Fruit fly (Drosophila melanogaster) whole organism, embryonic: ENCODE data around the gene CG1299.

ENCODE experiments used
- Awh ChIP-seq: fragments of 200-800 bp; sonication (Bioruptor generic); IDR thresholded peaks from 2 replicates; pipeline ENCODE4, ENCODE4 v1.3.6; 2022; ENCODE audit warnings: missing biosample characterization, missing genetic modification characterization
- BEAF-32 ChIP-seq: fragments of 200-800 bp; sonication (Bioruptor generic); optimal IDR thresholded peaks from 3 replicates; lab custom pipeline; 2017; ENCODE audit warnings: missing biosample characterization, missing genetic modification characterization, mild to moderate bottlenecking, moderate library complexity, missing genetic modification reagents
- Bgb ChIP-seq: fragments of 200-800 bp; sonication (Bioruptor generic); IDR thresholded peaks from 2 replicates; pipeline ENCODE4 v1.3.6; 2022; ENCODE audit warnings: missing biosample characterization, missing genetic modification characterization; ENCODE audit not compliant: partially characterized antibody
- CG1024 ChIP-seq: fragments of 200-800 bp; sonication (Bioruptor generic); IDR thresholded peaks from 2 replicates; pipeline ENCODE4 v1.3.6; 2022; ENCODE audit warnings: missing biosample characterization, missing genetic modification characterization
- CG10321 ChIP-seq: fragments of 200-800 bp; sonication (Bioruptor generic); IDR thresholded peaks from 2 replicates; pipeline ENCODE4 v1.3.6; 2022; ENCODE audit warnings: missing biosample characterization, missing genetic modification characterization
- CG11504 ChIP-seq: fragments of 200-800 bp; sonication (Bioruptor generic); optimal IDR thresholded peaks from 3 replicates; lab custom pipeline; 2019; ENCODE audit warnings: missing biosample characterization, mild to moderate bottlenecking, missing genetic modification characterization, moderate library complexity
- CG12155 ChIP-seq: fragments of 200-800 bp; sonication (Bioruptor generic); optimal IDR thresholded peaks from 3 replicates; lab custom pipeline; 2016; ENCODE audit warnings: missing biosample characterization, missing genetic modification characterization
- CG12391 ChIP-seq: fragments of 200-800 bp; sonication (Bioruptor generic); optimal IDR thresholded peaks from 3 replicates; lab custom pipeline; 2018; ENCODE audit warnings: missing biosample characterization, mild to moderate bottlenecking, missing genetic modification characterization, moderate library complexity
- CG13296 ChIP-seq: fragments of 200-800 bp; sonication (Bioruptor generic); optimal IDR thresholded peaks from 3 replicates; lab custom pipeline; 2018; ENCODE audit warnings: missing biosample characterization, mild to moderate bottlenecking, missing genetic modification characterization
- CG15073 ChIP-seq: fragments of 200-800 bp; sonication (Bioruptor generic); optimal IDR thresholded peaks from 2 replicates; lab custom pipeline; 2016; ENCODE audit warnings: missing biosample characterization, missing genetic modification characterization
- CG17359 ChIP-seq: fragments of 200-800 bp; sonication (Bioruptor generic); optimal IDR thresholded peaks from 3 replicates; lab custom pipeline; 2018; ENCODE audit warnings: missing biosample characterization, mild to moderate bottlenecking, missing genetic modification characterization, moderate library complexity
- CG18764 ChIP-seq: fragments of 200-800 bp; sonication (Bioruptor generic); optimal IDR thresholded peaks from 3 replicates; lab custom pipeline; 2016; ENCODE audit warnings: missing biosample characterization, missing genetic modification characterization
- CG33557 ChIP-seq: fragments of 200-800 bp; sonication (Bioruptor generic); optimal IDR thresholded peaks from 2 replicates; lab custom pipeline; 2019; ENCODE audit warnings: missing biosample characterization, mild to moderate bottlenecking, missing genetic modification characterization, moderate library complexity
- CG34224 ChIP-seq: fragments of 200-800 bp; sonication (Bioruptor generic); IDR thresholded peaks from 3 replicates; pipeline ENCODE4 v1.3.6; 2022; ENCODE audit warnings: missing biosample characterization, missing genetic modification characterization; ENCODE audit not compliant: partially characterized antibody
- CG3847 ChIP-seq: fragments of 200-800 bp; sonication (Bioruptor generic); IDR thresholded peaks from 2 replicates; pipeline ENCODE4 v1.3.6; 2022; ENCODE audit warnings: missing biosample characterization, missing genetic modification characterization
- CG8924 ChIP-seq: fragments of 200-800 bp; optimal IDR thresholded peaks from 3 replicates; lab custom pipeline; 2019; ENCODE audit warnings: missing biosample characterization, mild to moderate bottlenecking, missing genetic modification characterization, moderate library complexity
- CG8944 ChIP-seq: fragments of 200-800 bp; sonication (Bioruptor generic); optimal IDR thresholded peaks from 3 replicates; lab custom pipeline; 2016; ENCODE audit warnings: missing biosample characterization, missing genetic modification characterization
- CG9215 ChIP-seq: fragments of 200-800 bp; sonication (Bioruptor generic); IDR thresholded peaks from 2 replicates; pipeline ENCODE4 v1.3.6; 2022; ENCODE audit warnings: missing biosample characterization, missing genetic modification characterization
- CG9727 ChIP-seq: fragments of 200-800 bp; sonication (Bioruptor generic); optimal IDR thresholded peaks from 3 replicates; lab custom pipeline; 2017; ENCODE audit warnings: missing biosample characterization, mild to moderate bottlenecking, missing genetic modification characterization
- Dek ChIP-seq: fragments of 200-800 bp; sonication (Bioruptor generic); optimal IDR thresholded peaks from 3 replicates; lab custom pipeline; 2019; ENCODE audit warnings: missing biosample characterization, mild to moderate bottlenecking, missing genetic modification characterization, moderate library complexity
- Elba2 ChIP-seq: fragments of 200-800 bp; sonication (Bioruptor generic); optimal IDR thresholded peaks from 3 replicates; lab custom pipeline; 2016; ENCODE audit warnings: missing biosample characterization, missing genetic modification characterization
- HHEX ChIP-seq: fragments of 200-800 bp; sonication (Bioruptor generic); optimal IDR thresholded peaks from 3 replicates; lab custom pipeline; 2017; ENCODE audit warnings: missing biosample characterization, mild to moderate bottlenecking, missing genetic modification characterization, missing genetic modification reagents
- HmgD ChIP-seq: fragments of 200-800 bp; sonication (Bioruptor generic); optimal IDR thresholded peaks from 3 replicates; lab custom pipeline; 2016; ENCODE audit warnings: missing biosample characterization, missing genetic modification characterization
- HmgZ ChIP-seq: fragments of 200-800 bp; sonication (Bioruptor generic); optimal IDR thresholded peaks from 2 replicates; lab custom pipeline; 2018; ENCODE audit warnings: missing biosample characterization, mild to moderate bottlenecking, missing genetic modification characterization
- Kr ChIP-seq: fragments of 200-800 bp; sonication (Bioruptor generic); optimal IDR thresholded peaks from 2 replicates; lab custom pipeline; 2017; ENCODE audit warnings: missing biosample characterization, mild to moderate bottlenecking, missing genetic modification characterization
- Lhr ChIP-seq: fragments of 200-800 bp; sonication (Bioruptor generic); optimal IDR thresholded peaks from 3 replicates; lab custom pipeline; 2017; ENCODE audit warnings: mild to moderate bottlenecking, missing biosample characterization, missing genetic modification reagents, missing genetic modification characterization
- Mad ChIP-seq: fragments of 200-800 bp; sonication (Bioruptor generic); optimal IDR thresholded peaks from 2 replicates; lab custom pipeline; 2016; ENCODE audit warnings: missing biosample characterization, missing genetic modification characterization
- Max ChIP-seq: fragments of 200-800 bp; sonication (Bioruptor generic); optimal IDR thresholded peaks from 2 replicates; lab custom pipeline; 2016; ENCODE audit warnings: missing biosample characterization, mild to moderate bottlenecking, missing genetic modification characterization
- NK7.1 ChIP-seq: fragments of 200-800 bp; sonication (Bioruptor generic); optimal IDR thresholded peaks from 3 replicates; lab custom pipeline; 2016; ENCODE audit warnings: missing biosample characterization, missing genetic modification characterization
- Ptx1 ChIP-seq: fragments of 200-800 bp; sonication (Bioruptor generic); IDR thresholded peaks from 2 replicates; pipeline ENCODE4 v1.3.6; 2022; ENCODE audit warnings: missing biosample characterization, missing genetic modification characterization
- Rx ChIP-seq: fragments of 200-800 bp; sonication (Bioruptor generic); IDR thresholded peaks from 2 replicates; pipeline ENCODE4 v1.3.6; 2022; ENCODE audit warnings: missing biosample characterization, missing genetic modification characterization
- Scr ChIP-seq: fragments of 200-800 bp; sonication (Bioruptor generic); IDR thresholded peaks from 2 replicates; pipeline ENCODE4 v1.3.6; 2022; ENCODE audit warnings: missing biosample characterization, missing genetic modification characterization; ENCODE audit not compliant: partially characterized antibody
- Sox102F ChIP-seq: fragments of 200-800 bp; sonication (Bioruptor generic); optimal IDR thresholded peaks from 2 replicates; lab custom pipeline; 2018; ENCODE audit warnings: missing biosample characterization, mild to moderate bottlenecking, missing genetic modification characterization, moderate library complexity
- ash1 ChIP-seq: fragments of 200-800 bp; sonication (Bioruptor generic); optimal IDR thresholded peaks from 2 replicates; lab custom pipeline; 2018; ENCODE audit warnings: missing biosample characterization, mild to moderate bottlenecking, missing genetic modification characterization
- cad ChIP-seq: fragments of >200 bp; optimal IDR thresholded peaks from 2 replicates; lab custom pipeline; 2017; ENCODE audit warnings: missing biosample characterization, missing genetic modification characterization
- chn ChIP-seq: fragments of 200-800 bp; sonication (Bioruptor generic); optimal IDR thresholded peaks from 2 replicates; lab custom pipeline; 2016; ENCODE audit warnings: missing biosample characterization, missing genetic modification characterization
- dimm ChIP-seq: fragments of 200-800 bp; sonication (Bioruptor generic); IDR thresholded peaks from 2 replicates; pipeline ENCODE4 v1.3.6; 2022; ENCODE audit warnings: missing biosample characterization, missing genetic modification characterization
- fd3F ChIP-seq: fragments of 200-800 bp; sonication (Bioruptor generic); optimal IDR thresholded peaks from 2 replicates; lab custom pipeline; 2018; ENCODE audit warnings: missing biosample characterization, mild to moderate bottlenecking, missing genetic modification characterization, moderate library complexity
- gem ChIP-seq: fragments of 200-800 bp; sonication (Bioruptor generic); optimal IDR thresholded peaks from 2 replicates; lab custom pipeline; 2019; ENCODE audit warnings: missing biosample characterization, mild to moderate bottlenecking, missing genetic modification characterization, moderate library complexity
- grau ChIP-seq: fragments of 200-800 bp; optimal IDR thresholded peaks from 3 replicates; lab custom pipeline; 2019; ENCODE audit warnings: missing biosample characterization, mild to moderate bottlenecking, missing genetic modification characterization, moderate library complexity
- lab ChIP-seq: fragments of 200-800 bp; sonication (Bioruptor generic); optimal IDR thresholded peaks from 3 replicates; lab custom pipeline; 2017; ENCODE audit warnings: missing biosample characterization, missing genetic modification characterization, mild to moderate bottlenecking, moderate library complexity, missing genetic modification reagents
- mirr ChIP-seq: fragments of 200-800 bp; sonication (Bioruptor generic); optimal IDR thresholded peaks from 3 replicates; lab custom pipeline; 2018; ENCODE audit warnings: missing biosample characterization, mild to moderate bottlenecking, missing genetic modification characterization
- org-1 ChIP-seq: fragments of 200-800 bp; sonication (Bioruptor generic); optimal IDR thresholded peaks from 2 replicates; lab custom pipeline; 2017; ENCODE audit warnings: missing biosample characterization, missing genetic modification characterization
- pita ChIP-seq: fragments of 200-800 bp; sonication (Bioruptor generic); optimal IDR thresholded peaks from 2 replicates; lab custom pipeline; 2017; ENCODE audit warnings: missing biosample characterization, mild to moderate bottlenecking, missing genetic modification characterization
- ranshi ChIP-seq: fragments of 200-800 bp; sonication (Bioruptor generic); IDR thresholded peaks from 2 replicates; pipeline ENCODE4 v1.3.6; 2022; ENCODE audit warnings: missing biosample characterization, missing genetic modification characterization
- shn ChIP-seq: fragments of 200-800 bp; sonication (Bioruptor generic); optimal IDR thresholded peaks from 3 replicates; lab custom pipeline; 2016; ENCODE audit warnings: missing biosample characterization, missing genetic modification characterization
- ssp ChIP-seq: fragments of 200-800 bp; sonication (Bioruptor generic); IDR thresholded peaks from 2 replicates; pipeline ENCODE4 v1.3.6; 2022; ENCODE audit warnings: missing biosample characterization, missing genetic modification characterization
- tgo ChIP-seq: fragments of 200-800 bp; sonication (Bioruptor generic); IDR thresholded peaks from 3 replicates; pipeline ENCODE4 v1.3.6; 2022; ENCODE audit warnings: missing biosample characterization, missing genetic modification characterization
- tll ChIP-seq, 2 experiments: fragments of 200-800 bp in 1 of 2; fragments of >200 bp in 1 of 2; sonication (Bioruptor generic) in 1 of 2; optimal IDR thresholded peaks; 2 replicates each; lab custom pipeline; 2017 to 2019; ENCODE audit warnings: missing biosample characterization in 2 of 2, missing genetic modification characterization in 2 of 2, mild to moderate bottlenecking in 1 of 2, moderate library complexity in 1 of 2
- zf30C ChIP-seq: fragments of 200-800 bp; sonication (Bioruptor generic); optimal IDR thresholded peaks from 3 replicates; lab custom pipeline; 2018; ENCODE audit warnings: missing biosample characterization, mild to moderate bottlenecking, missing genetic modification characterization

Gene CG1299

dm6 chr3L:4169957-4170651 is 21.6 kb downstream of the CG1299 start, which contains the start of gene Ero1L (continued):
- peak; percentile 55 for TF ChIP-seq CG12391 (tag; lab: Kevin White, UChicago)
- no peak for TF ChIP-seq CG9727
- TF ChIP-seq tgo: no peak
- no peak for TF ChIP-seq CG15073 (GFP tag; lab: Kevin White, UChicago)
- TF ChIP-seq Scr (GFP tag; lab: Robert Waterston, UW): no peak
- TF ChIP-seq CG12155 (GFP tag; lab: Kevin White, UChicago): no peak
- TF ChIP-seq chn (GFP tag; lab: Kevin White, UChicago): no peak
- no peak for TF ChIP-seq pita
- TF ChIP-seq CG13296 (GFP tag; lab: Kevin White, UChicago): no peak
- TF ChIP-seq shn (GFP tag; lab: Kevin White, UChicago): no peak
- no peak for TF ChIP-seq ranshi (GFP tag; lab: Robert Waterston, UW)
- TF ChIP-seq CG17359 (tag; lab: Kevin White, UChicago): peak; percentile 29
- TF ChIP-seq Sox102F (GFP tag; lab: Kevin White, UChicago): no peak
- TF ChIP-seq Kr (GFP tag; lab: Kevin White, UChicago): no peak
- TF ChIP-seq HmgZ (tag; lab: Kevin White, UChicago): peak; percentile 2
- no peak for TF ChIP-seq CG1024 (GFP tag; lab: Robert Waterston, UW)
- TF ChIP-seq Bgb (GFP tag; lab: Robert Waterston, UW): no peak
- TF ChIP-seq CG8924: no peak
- TF ChIP-seq Elba2: no peak
- peak; percentile 38 for TF ChIP-seq Dek (tag; lab: Kevin White, UChicago)
- no peak for TF ChIP-seq Rx
- no peak for TF ChIP-seq CG33557
- no peak for TF ChIP-seq ash1
- TF ChIP-seq BEAF-32: peak; percentile 40
- no peak for TF ChIP-seq CG10321
- peak; percentile 82 for TF ChIP-seq Lhr (GFP tag; lab: Kevin White, UChicago)
- TF ChIP-seq Mad: no peak
- TF ChIP-seq tll (GFP tag; optimal IDR thresholded peaks at IDR 0.05; lab: Kevin White, UChicago): no peak
- no peak for TF ChIP-seq HmgD (GFP tag; lab: Kevin White, UChicago)
- no peak for TF ChIP-seq ssp (GFP tag; lab: Robert Waterston, UW)
- no peak for TF ChIP-seq zf30C (GFP tag; lab: Kevin White, UChicago)
- no peak for TF ChIP-seq org-1 (GFP tag; lab: Kevin White, UChicago)
- no peak; the same call in 1 of the 2 replicates for TF ChIP-seq Ptx1 (GFP tag; lab: Robert Waterston, UW)
- peak; percentile 54 for TF ChIP-seq CG3847 (GFP tag; lab: Robert Waterston, UW)
- TF ChIP-seq gem (tag; lab: Kevin White, UChicago): no peak
- TF ChIP-seq fd3F (GFP tag; lab: Kevin White, UChicago): no peak
- no peak for TF ChIP-seq HHEX (GFP tag; lab: Kevin White, UChicago)
- no peak for TF ChIP-seq CG18764
- no peak for TF ChIP-seq dimm
- no peak; the same call in 1 of the 2 replicates for TF ChIP-seq CG9215 (GFP tag; lab: Robert Waterston, UW)
- TF ChIP-seq grau (tag; lab: Kevin White, UChicago): peak; percentile 12
- peak; percentile 12 for TF ChIP-seq CG8944 (GFP tag; lab: Kevin White, UChicago)
- no peak for TF ChIP-seq Awh (GFP tag; lab: Robert Waterston, UW)
- no peak for TF ChIP-seq mirr (GFP tag; lab: Kevin White, UChicago)
- no peak for TF ChIP-seq CG34224 (GFP tag; lab: Robert Waterston, UW)
- TF ChIP-seq Max (GFP tag; lab: Kevin White, UChicago): peak; percentile 39
- no peak for TF ChIP-seq NK7.1 (GFP tag; lab: Kevin White, UChicago)
- no peak for TF ChIP-seq CG11504
- no peak for TF ChIP-seq cad (GFP tag; lab: Kevin White, UChicago)
- TF ChIP-seq lab (GFP tag; lab: Kevin White, UChicago): peak; percentile 67
